Worm (Caenorhabditis elegans): ENCODE measurements around the gene cuc-1.
A peak's percentile ranks its signal among the peaks of the same experiment; 100 is the strongest.

Gene cuc-1

ce11 chrIII:7860885-7861284, at the start of gene cuc-1:
TSS of gene cuc-1 (minus strand) at chrIII:7860985.
- TF ChIP-seq elt-2 (tag; optimal IDR thresholded peaks at IDR 0.05) (peak; percentile 31), nhr-237 (tag; optimal IDR thresholded peaks at IDR 0.05) (no peak)

ce11 chrIII:7909263-7909662, 48.5 kb upstream of the cuc-1 start, which contains the start of gene ZK688.1:
TSS of gene ZK688.1 (plus strand) at chrIII:7909563.
- TF ChIP-seq daf-12 (tag; optimal IDR thresholded peaks at IDR 0.05) (no peak), hmg-11 (tag; optimal IDR thresholded peaks at IDR 0.05) (no peak), nfya-1 (tag; optimal IDR thresholded peaks at IDR 0.05; ENCODE audit: insufficient read depth) (no peak), ztf-11 (tag; optimal IDR thresholded peaks at IDR 0.05) (no peak), nhr-23 (tag; optimal IDR thresholded peaks at IDR 0.05) (no peak), nhr-237 (tag; optimal IDR thresholded peaks at IDR 0.05) (no peak), nhr-11 (tag; optimal IDR thresholded peaks at IDR 0.05) (no peak), tbx-2 (tag; optimal IDR thresholded peaks at IDR 0.05) (no peak), nhr-77 (tag; optimal IDR thresholded peaks at IDR 0.05) (no peak), nhr-67 (tag; optimal IDR thresholded peaks at IDR 0.05) (no peak), pqm-1 (tag; optimal IDR thresholded peaks at IDR 0.05) (no peak), jun-1 (tag; optimal IDR thresholded peaks at IDR 0.05) (no peak), nhr-12 (tag; optimal IDR thresholded peaks at IDR 0.05) (no peak), lin-15B (tag; optimal IDR thresholded peaks at IDR 0.05) (no peak)

- TF ChIP-seq unc-62 (GFP tag; optimal IDR thresholded peaks at IDR 0.05) (no peak), nhr-25 (tag; optimal IDR thresholded peaks at IDR 0.05) (no peak), ceh-9 (tag; optimal IDR thresholded peaks at IDR 0.05) (no peak), unc-39 (tag; optimal IDR thresholded peaks at IDR 0.05) (no peak), nhr-237 (tag; optimal IDR thresholded peaks at IDR 0.05) (no peak), pqm-1 (tag; optimal IDR thresholded peaks at IDR 0.05) (no peak), ceh-28 (tag; optimal IDR thresholded peaks at IDR 0.05) (no peak), pha-4 (tag; optimal IDR thresholded peaks at IDR 0.05) (no peak), nhr-23 (tag; optimal IDR thresholded peaks at IDR 0.05) (no peak), mdl-1 (tag; optimal IDR thresholded peaks at IDR 0.05) (no peak), elt-1 (tag; optimal IDR thresholded peaks at IDR 0.05) (no peak), nhr-11 (tag; optimal IDR thresholded peaks at IDR 0.05) (no peak), skn-1 (tag; optimal IDR thresholded peaks at IDR 0.05) (no peak), nhr-67 (tag; optimal IDR thresholded peaks at IDR 0.05) (no peak)
Observed at ce11 chrIII:7907515-7907914, 46.7 kb upstream of the cuc-1 start, which contains the start of gene pcp-5. TSS of gene pcp-5 (minus strand) at chrIII:7907615.

ce11 chrIII:7903427-7903826, 42.6 kb upstream of the cuc-1 start:
- TF ChIP-seq nhr-12 (tag; optimal IDR thresholded peaks at IDR 0.05), result no peak
- TF ChIP-seq ama-1 (optimal IDR thresholded peaks at IDR 0.05), result no peak
- no peak for TF ChIP-seq elt-1 (tag; optimal IDR thresholded peaks at IDR 0.05)
- no peak for TF ChIP-seq ceh-9 (tag; optimal IDR thresholded peaks at IDR 0.05)
- no peak for TF ChIP-seq nhr-23 (tag; optimal IDR thresholded peaks at IDR 0.05)
- no peak for TF ChIP-seq elt-2 (tag; optimal IDR thresholded peaks at IDR 0.05)
- no peak for TF ChIP-seq fkh-2 (tag; optimal IDR thresholded peaks at IDR 0.05)
- TF ChIP-seq hmg-11 (tag; optimal IDR thresholded peaks at IDR 0.05), result no peak
- TF ChIP-seq fkh-10 (GFP tag; optimal IDR thresholded peaks at IDR 0.05), result no peak
- TF ChIP-seq nhr-77 (tag; optimal IDR thresholded peaks at IDR 0.05), result no peak
- no peak for TF ChIP-seq egl-5 (tag; optimal IDR thresholded peaks at IDR 0.05)
- no peak for TF ChIP-seq nhr-28 (tag; optimal IDR thresholded peaks at IDR 0.05)
- no peak for TF ChIP-seq snpc-4 (tag; optimal IDR thresholded peaks at IDR 0.05)
- TF ChIP-seq eor-1 (tag; optimal IDR thresholded peaks at IDR 0.05), result no peak
- TF ChIP-seq fos-1 (tag; optimal IDR thresholded peaks at IDR 0.05), result no peak
- TF ChIP-seq lin-15B (tag; optimal IDR thresholded peaks at IDR 0.05), result no peak
- no peak for TF ChIP-seq nfya-1 (tag; optimal IDR thresholded peaks at IDR 0.05; ENCODE audit: insufficient read depth)

DNA sequence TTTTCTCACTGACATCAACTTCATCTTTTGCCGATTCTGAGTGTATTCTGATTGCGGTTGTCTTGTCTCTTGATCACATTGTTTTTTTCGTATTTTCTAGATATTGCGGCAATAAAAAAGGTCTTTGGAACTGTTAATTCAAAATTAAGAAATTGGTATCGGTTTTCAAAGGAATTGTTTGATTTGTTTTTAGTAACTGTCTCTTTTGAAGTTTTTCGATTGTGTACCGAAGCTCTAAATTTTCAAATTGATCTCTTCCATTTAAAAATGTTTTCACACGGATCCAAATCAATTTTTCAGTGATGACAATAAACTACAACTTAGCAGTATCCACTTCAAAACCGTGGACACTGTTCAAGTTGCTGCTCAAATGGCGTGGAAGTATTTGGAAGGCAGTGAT, 39.9 kb upstream of the cuc-1 start, which contains the start of gene best-24:
Gene best-24 (plus strand): TSS at position 301 of the 400 bp plus-strand sequence.
- TF ChIP-seq nhr-77 (tag; optimal IDR thresholded peaks at IDR 0.05) (no peak), nhr-67 (tag; optimal IDR thresholded peaks at IDR 0.05) (no peak), nfya-1 (tag; optimal IDR thresholded peaks at IDR 0.05; ENCODE audit: insufficient read depth) (no peak)

DNA sequence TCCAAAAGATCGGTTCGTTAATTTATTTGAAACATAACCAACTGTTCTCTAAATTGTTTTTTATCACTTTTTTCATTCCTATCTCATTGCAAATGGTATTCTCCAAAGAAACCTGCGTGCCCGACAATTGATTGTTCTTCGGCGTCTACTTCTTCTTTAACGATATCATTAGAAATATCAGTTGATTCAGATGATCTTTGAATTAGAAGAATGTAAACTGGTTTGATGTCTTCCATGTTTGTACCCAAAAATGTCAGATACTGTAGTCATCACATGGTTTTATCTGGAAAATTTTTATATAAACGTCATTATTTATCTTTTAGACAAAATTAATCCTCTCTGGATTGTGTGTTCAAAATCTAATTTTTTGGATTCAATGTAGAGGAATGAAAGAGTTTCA, 36.9 kb upstream of the cuc-1 start:
- TF ChIP-seq nhr-23 (tag; optimal IDR thresholded peaks at IDR 0.05), result peak; percentile 71
- no peak for TF ChIP-seq zag-1 (tag; optimal IDR thresholded peaks at IDR 0.05)
- TF ChIP-seq ama-1 (optimal IDR thresholded peaks at IDR 0.05), result no peak
- no peak for TF ChIP-seq tbx-2 (tag; optimal IDR thresholded peaks at IDR 0.05)
- TF ChIP-seq nhr-43 (tag; optimal IDR thresholded peaks at IDR 0.05; ENCODE audit: poor library complexity, severe bottlenecking), result peak; percentile 57
- peak; percentile 22 for TF ChIP-seq nhr-76 (tag; optimal IDR thresholded peaks at IDR 0.05)
- TF ChIP-seq nhr-25 (tag; optimal IDR thresholded peaks at IDR 0.05), result peak; percentile 12
- peak; percentile 2 for TF ChIP-seq ceh-28 (tag; optimal IDR thresholded peaks at IDR 0.05)
- no peak for TF ChIP-seq unc-39 (tag; optimal IDR thresholded peaks at IDR 0.05)

All from whole organism, L3 larva.